Worm (Caenorhabditis elegans) whole organism, L2 larva: Measurements from ENCODE around the gene R03H10.7.

Experiments
- ceh-82 ChIP-seq: fragments of 150-350 bp; optimal IDR thresholded peaks from 2 replicates; lab custom pipeline; 2014; ENCODE audit warnings: missing biosample characterization, missing genetic modification characterization
- elt-1 ChIP-seq: fragments of 150-350 bp; optimal IDR thresholded peaks from 2 replicates; lab custom pipeline; 2014; ENCODE audit warnings: missing biosample characterization, missing genetic modification characterization
- nhr-12 ChIP-seq: fragments of 150-350 bp; optimal IDR thresholded peaks from 2 replicates; lab custom pipeline; 2014; ENCODE audit warnings: missing biosample characterization, missing genetic modification characterization
- snpc-4 ChIP-seq: fragments of 150-350 bp; optimal IDR thresholded peaks from 2 replicates; lab custom pipeline; 2014; ENCODE audit warnings: missing biosample characterization, missing genetic modification characterization
- zag-1 ChIP-seq: fragments of 150-350 bp; optimal IDR thresholded peaks from 2 replicates; lab custom pipeline; 2014; ENCODE audit warnings: missing biosample characterization, missing genetic modification characterization

ce11 chrII:4157817-4158216 lies 20.9 kb downstream of the R03H10.7 start:
- TF ChIP-seq ceh-82 (tag; lab: Kevin White, UChicago): no peak
- TF ChIP-seq snpc-4 (tag; lab: Kevin White, UChicago): no peak
- no peak for TF ChIP-seq elt-1 (tag; lab: Kevin White, UChicago)
- no peak for TF ChIP-seq nhr-12 (tag; lab: Kevin White, UChicago)
- no peak for TF ChIP-seq zag-1 (tag; lab: Kevin White, UChicago)
